Worm (Caenorhabditis elegans): ENCODE results near the gene str-20.

DNA sequence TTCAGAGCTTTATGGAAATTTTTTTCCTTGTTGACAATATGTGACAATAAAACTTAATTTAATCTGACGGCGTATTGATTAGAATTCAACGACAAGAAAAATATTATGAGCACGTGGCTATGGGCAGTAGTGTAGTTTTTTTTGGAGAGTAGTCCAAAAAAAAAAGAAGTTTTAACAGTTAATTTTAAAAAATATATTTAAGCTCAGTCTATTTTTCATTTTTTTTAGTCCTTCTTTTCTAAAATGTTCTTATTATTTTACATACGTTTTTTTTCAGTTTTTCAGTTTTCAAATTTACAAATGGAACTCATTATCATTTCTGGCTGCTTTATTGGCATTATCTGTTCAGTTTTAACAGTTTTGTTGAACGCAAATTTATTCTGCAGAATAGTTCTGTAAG is 47.5 kb upstream of the str-20 start, which contains the start of gene srbc-39:
- TF ChIP-seq flt-1 (GFP tag; IDR thresholded peaks at IDR 0.05) (no peak), ama-1 (optimal IDR thresholded peaks at IDR 0.05) (no peak), hnd-1 (tag; optimal IDR thresholded peaks at IDR 0.05) (no peak), F13C5.2 (tag; optimal IDR thresholded peaks at IDR 0.05) (no peak), aly-1 (tag; optimal IDR thresholded peaks at IDR 0.05) (no peak)

Data from whole organism, early embryonic.